Fruit fly (Drosophila melanogaster): ENCODE measurements around the gene net.
A peak's percentile ranks its signal among the peaks of the same experiment; 100 is the strongest.

net gene

dm6 chr2L:130691-131090, 43.5 kb upstream of the net start, which contains the start of gene CG3164:
TSS of gene CG3164 (minus strand) at chr2L:130791.
- TF ChIP-seq D1 (tag; optimal IDR thresholded peaks at IDR 0.05) (no peak), CG8159 (tag; optimal IDR thresholded peaks at IDR 0.05) (no peak)

- TF ChIP-seq Snoo (tag; optimal IDR thresholded peaks at IDR 0.05), result peak; percentile 39
- TF ChIP-seq CG12605 (GFP tag; IDR thresholded peaks at IDR 0.05), result peak; percentile 80
- no peak for TF ChIP-seq CG34367 (tag; optimal IDR thresholded peaks at IDR 0.05)
- no peak for TF ChIP-seq D1 (tag; optimal IDR thresholded peaks at IDR 0.05)
- no peak for TF ChIP-seq CG8301 (tag; optimal IDR thresholded peaks at IDR 0.05)
- peak; percentile 70 for TF ChIP-seq Pif1B (GFP tag; optimal IDR thresholded peaks at IDR 0.05)
- peak; percentile 83 for TF ChIP-seq CG13204 (GFP tag; optimal IDR thresholded peaks at IDR 0.05)
- TF ChIP-seq CG8159 (tag; optimal IDR thresholded peaks at IDR 0.05), result peak; percentile 12
- TF ChIP-seq Pif1A (GFP tag; optimal IDR thresholded peaks at IDR 0.05), result peak; percentile 54
- peak; percentile 61; the same call in 1 of the 3 replicates for TF ChIP-seq fd96Ca (GFP tag; IDR thresholded peaks at IDR 0.05)
- TF ChIP-seq CG4496 (GFP tag; IDR thresholded peaks at IDR 0.05), result peak; percentile 73
- no peak for TF ChIP-seq CG17806 (tag; optimal IDR thresholded peaks at IDR 0.05)
- TF ChIP-seq CG32121 (GFP tag; IDR thresholded peaks at IDR 0.05), result peak; percentile 69
- TF ChIP-seq EcR (GFP tag; optimal IDR thresholded peaks at IDR 0.05), result peak; percentile 68
- TF ChIP-seq gl (tag; optimal IDR thresholded peaks at IDR 0.05), result peak; percentile 63
- TF ChIP-seq CG10348 (GFP tag; IDR thresholded peaks at IDR 0.05), result no peak
- TF ChIP-seq Ets98B (GFP tag; IDR thresholded peaks at IDR 0.05), result peak; percentile 57; the same call in 1 of the 2 replicates
- TF ChIP-seq CG14655 (GFP tag; optimal IDR thresholded peaks at IDR 0.05), result no peak
- TF ChIP-seq CG9948 (tag; optimal IDR thresholded peaks at IDR 0.05), result no peak
- TF ChIP-seq CG15710 (tag; optimal IDR thresholded peaks at IDR 0.05), result no peak
- TF ChIP-seq rn (GFP tag; IDR thresholded peaks at IDR 0.05), result no peak
These were observed 42.1 kb upstream of the net start for dm6 chr2L:128977-129941.

- peak; percentile 53 for TF ChIP-seq EcR (GFP tag; optimal IDR thresholded peaks at IDR 0.05)
- no peak for TF ChIP-seq CG34367 (tag; optimal IDR thresholded peaks at IDR 0.05)
- peak; percentile 13 for TF ChIP-seq Pif1A (GFP tag; optimal IDR thresholded peaks at IDR 0.05)
- TF ChIP-seq CG8159 (tag; optimal IDR thresholded peaks at IDR 0.05), result no peak
- TF ChIP-seq gl (tag; optimal IDR thresholded peaks at IDR 0.05), result peak; percentile 35
- TF ChIP-seq Pif1B (GFP tag; optimal IDR thresholded peaks at IDR 0.05), result peak; percentile 31
- peak; percentile 25 for TF ChIP-seq CG13204 (GFP tag; optimal IDR thresholded peaks at IDR 0.05)
- no peak for TF ChIP-seq CG8301 (tag; optimal IDR thresholded peaks at IDR 0.05)
- TF ChIP-seq CG17806 (tag; optimal IDR thresholded peaks at IDR 0.05), result no peak
- TF ChIP-seq CG4496 (GFP tag; IDR thresholded peaks at IDR 0.05), result 0 out of 3 replicates have a peak, but pooled peaks have one; percentile 24
- TF ChIP-seq fd96Ca (GFP tag; IDR thresholded peaks at IDR 0.05), result no peak
- no peak for TF ChIP-seq Ets98B (GFP tag; IDR thresholded peaks at IDR 0.05)
- no peak for TF ChIP-seq CG32121 (GFP tag; IDR thresholded peaks at IDR 0.05)
- no peak for TF ChIP-seq rn (GFP tag; IDR thresholded peaks at IDR 0.05)
These were observed 41.1 kb upstream of the net start for dm6 chr2L:128296-128715.

dm6 chr2L:125364-126252, 38.4 kb upstream of the net start:
- no peak for TF ChIP-seq Pif1A (GFP tag; optimal IDR thresholded peaks at IDR 0.05)
- no peak for TF ChIP-seq CG12605 (GFP tag; IDR thresholded peaks at IDR 0.05)
- no peak for TF ChIP-seq Pif1B (GFP tag; optimal IDR thresholded peaks at IDR 0.05)
- no peak for TF ChIP-seq CG17806 (tag; optimal IDR thresholded peaks at IDR 0.05)
- no peak for TF ChIP-seq CG8159 (tag; optimal IDR thresholded peaks at IDR 0.05)
- no peak for TF ChIP-seq gl (tag; optimal IDR thresholded peaks at IDR 0.05)
- no peak for TF ChIP-seq rn (GFP tag; IDR thresholded peaks at IDR 0.05)
- TF ChIP-seq CG4496 (GFP tag; IDR thresholded peaks at IDR 0.05), result no peak
- TF ChIP-seq D1 (tag; optimal IDR thresholded peaks at IDR 0.05), result no peak
- no peak for TF ChIP-seq CG15710 (tag; optimal IDR thresholded peaks at IDR 0.05)
- no peak for TF ChIP-seq CG32121 (GFP tag; IDR thresholded peaks at IDR 0.05)
- TF ChIP-seq Snoo (tag; optimal IDR thresholded peaks at IDR 0.05), result no peak
- no peak for TF ChIP-seq EcR (GFP tag; optimal IDR thresholded peaks at IDR 0.05)

DNA sequence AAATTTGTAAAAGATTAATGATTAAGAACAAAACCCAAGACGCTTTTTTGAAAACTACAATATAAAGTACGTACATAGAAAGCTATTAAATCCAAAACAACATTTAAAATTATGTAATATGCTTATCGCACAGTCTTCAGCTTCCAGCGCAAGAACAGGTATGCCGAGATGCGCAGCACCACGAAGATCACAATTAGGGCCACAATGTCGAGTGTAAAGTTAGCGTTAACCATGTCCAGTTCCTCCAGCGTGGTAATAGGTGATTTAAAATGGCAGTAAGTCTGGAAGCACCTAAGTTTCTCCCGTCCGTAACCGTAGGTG, 35.8 kb upstream of the net start:
- TF ChIP-seq CG34367 (tag; optimal IDR thresholded peaks at IDR 0.05) (no peak), CG10348 (GFP tag; IDR thresholded peaks at IDR 0.05) (no peak), rn (GFP tag; IDR thresholded peaks at IDR 0.05) (no peak), Pif1B (GFP tag; optimal IDR thresholded peaks at IDR 0.05) (no peak), CG8159 (tag; optimal IDR thresholded peaks at IDR 0.05) (no peak), Snoo (tag; optimal IDR thresholded peaks at IDR 0.05) (no peak), CG13204 (GFP tag; optimal IDR thresholded peaks at IDR 0.05) (no peak), EcR (GFP tag; optimal IDR thresholded peaks at IDR 0.05) (no peak), CG17806 (tag; optimal IDR thresholded peaks at IDR 0.05) (no peak), fd96Ca (GFP tag; IDR thresholded peaks at IDR 0.05) (no peak), Pif1A (GFP tag; optimal IDR thresholded peaks at IDR 0.05) (no peak), Ets98B (GFP tag; IDR thresholded peaks at IDR 0.05) (no peak), CG9948 (tag; optimal IDR thresholded peaks at IDR 0.05) (no peak), CG32121 (GFP tag; IDR thresholded peaks at IDR 0.05) (no peak)
